Fruit fly (Drosophila melanogaster) whole organism: ENCODE results near the gene noc.

Experiments used
- CG8478 ChIP-seq: fragments of >200 bp; optimal IDR thresholded peaks from 2 replicates; lab custom pipeline; 2018; ENCODE audit warnings: inconsistent platforms
- pan ChIP-seq: fragments of >200 bp; optimal IDR thresholded peaks from 2 replicates; lab custom pipeline; 2017
- psq ChIP-seq: fragments of >200 bp; optimal IDR thresholded peaks from 2 replicates; lab custom pipeline; 2017
- usp ChIP-seq: fragments of >200 bp; optimal IDR thresholded peaks from 2 replicates; lab custom pipeline; 2017; ENCODE audit warnings: missing biosample characterization, missing genetic modification characterization, mixed read lengths

dm6 chr2L:14515222-14516044 is 24.8 kb downstream of the noc start:
- TF ChIP-seq usp (GFP tag; lab: Kevin White, UChicago) = no peak
- no peak for TF ChIP-seq CG8478 (lab: Kevin White, UChicago)
- TF ChIP-seq psq (lab: Kevin White, UChicago) = no peak
- TF ChIP-seq pan (lab: Kevin White, UChicago) = no peak
